Worm (Caenorhabditis elegans): ENCODE measurements around the gene sdz-31.

The sdz-31 gene

ce11 chrV:9930612-9931065, 50.7 kb downstream of the sdz-31 start, which contains the start of the genes rmh-2 and suds-3 (continued):
- TF ChIP-seq nhr-20 (tag; optimal IDR thresholded peaks at IDR 0.05) (peak; percentile 31), pqm-1 (tag; optimal IDR thresholded peaks at IDR 0.05) (no peak), mep-1 (tag; optimal IDR thresholded peaks at IDR 0.05) (no peak), lin-14 (GFP tag; optimal IDR thresholded peaks at IDR 0.05) (no peak), unc-130 (tag; optimal IDR thresholded peaks at IDR 0.05) (peak; percentile 9), sox-4 (tag; optimal IDR thresholded peaks at IDR 0.05) (no peak), nhr-12 (tag; optimal IDR thresholded peaks at IDR 0.05) (no peak), unc-98 (GFP tag; IDR thresholded peaks at IDR 0.05) (no peak), Y116A8C.19 (tag; optimal IDR thresholded peaks at IDR 0.05; ENCODE audit: borderline replicate concordance) (no peak), nhr-11 (tag; optimal IDR thresholded peaks at IDR 0.05) (no peak), ets-5 (GFP tag; IDR thresholded peaks at IDR 0.05) (no peak), nhr-28 (tag; optimal IDR thresholded peaks at IDR 0.05) (no peak), mdl-1 (tag; optimal IDR thresholded peaks at IDR 0.05) (peak in 1 of 2 experiments; percentile 16), ceh-63 (GFP tag; optimal IDR thresholded peaks at IDR 0.05) (no peak), nhr-84 (tag; optimal IDR thresholded peaks at IDR 0.05) (no peak), ceh-82 (tag; optimal IDR thresholded peaks at IDR 0.05) (peak in 1 of 3 experiments; percentile 9), fkh-8 (tag; optimal IDR thresholded peaks at IDR 0.05) (no peak), jun-1 (tag; optimal IDR thresholded peaks at IDR 0.05) (no peak), grh-1 (GFP tag; IDR thresholded peaks at IDR 0.05) (no peak), nhr-85 (tag) (no peak), unc-30 (tag; optimal IDR thresholded peaks at IDR 0.05) (no peak), nhr-237 (tag; optimal IDR thresholded peaks at IDR 0.05) (no peak), isw-1 (GFP tag; IDR thresholded peaks at IDR 0.05) (no peak), C04F5.9 (tag; optimal IDR thresholded peaks at IDR 0.05) (no peak), pag-3 (tag; optimal IDR thresholded peaks at IDR 0.05; ENCODE audit: borderline replicate concordance, insufficient read depth) (no peak), mab-9 (GFP tag; IDR thresholded peaks at IDR 0.05) (no peak), C16A3.4 (tag; optimal IDR thresholded peaks at IDR 0.05) (peak; percentile 53), hlh-17 (GFP tag; optimal IDR thresholded peaks at IDR 0.05; ENCODE audit: borderline replicate concordance) (no peak), hpl-2 (GFP tag; optimal IDR thresholded peaks at IDR 0.05) (no peak), F16B12.6 (tag; optimal IDR thresholded peaks at IDR 0.05) (no peak), nhr-19 (GFP tag; conservative IDR thresholded peaks at IDR 0.05) (no peak), sup-37 (GFP tag; optimal IDR thresholded peaks at IDR 0.05) (no peak), zag-1 (tag; optimal IDR thresholded peaks at IDR 0.05) (no peak), elt-3 (tag; optimal IDR thresholded peaks at IDR 0.05) (no peak), xbp-1 (tag; optimal IDR thresholded peaks at IDR 0.05) (peak; percentile 26), lin-35 (GFP tag; optimal IDR thresholded peaks at IDR 0.05) (peak; percentile 69 to 92), lir-3 (tag; optimal IDR thresholded peaks at IDR 0.05; ENCODE audit: poor library complexity) (no peak), dpl-1 (GFP tag; optimal IDR thresholded peaks at IDR 0.05) (peak; percentile 72 to 87 (median 82)), skn-1 (tag; optimal IDR thresholded peaks at IDR 0.05) (no peak), efl-1 (optimal IDR thresholded peaks at IDR 0.05) (peak; percentile 60 to 85), efl-1 (GFP tag; optimal IDR thresholded peaks at IDR 0.05 in 1 of 2) (peak; percentile 78 to 98), ama-1 (optimal IDR thresholded peaks at IDR 0.05) (no peak), lin-39 (tag; optimal IDR thresholded peaks at IDR 0.05) (no peak), lsy-2 (tag; optimal IDR thresholded peaks at IDR 0.05) (peak in 1 of 2 experiments; percentile 69), snu-23 (GFP tag; optimal IDR thresholded peaks at IDR 0.05) (no peak), hlh-4 (tag; optimal IDR thresholded peaks at IDR 0.05) (no peak), zip-4 (GFP tag; optimal IDR thresholded peaks at IDR 0.05) (no peak), nhr-77 (tag; optimal IDR thresholded peaks at IDR 0.05) (no peak), unc-86 (tag; optimal IDR thresholded peaks at IDR 0.05) (no peak), elt-2 (tag; optimal IDR thresholded peaks at IDR 0.05) (no peak), unc-62 (GFP tag; optimal IDR thresholded peaks at IDR 0.05) (no peak), egl-13 (tag; optimal IDR thresholded peaks at IDR 0.05) (no peak), aly-2 (tag; optimal IDR thresholded peaks at IDR 0.05) (no peak), ztf-11 (tag; optimal IDR thresholded peaks at IDR 0.05) (no peak)
